Fruit fly (Drosophila melanogaster): Measurements from ENCODE around the gene CG5646.

The CG5646 gene

dm6 chr3R:27607218-27607929 is 46.3 kb upstream of the CG5646 start, which contains the start of the genes dsd and Tusp (continued):
- TF ChIP-seq sima (GFP tag; optimal IDR thresholded peaks at IDR 0.05) (no peak), slp2 (GFP tag; optimal IDR thresholded peaks at IDR 0.05) (peak; percentile 35), CG12942 (GFP tag; optimal IDR thresholded peaks at IDR 0.05) (peak; percentile 79), stc (GFP tag; IDR thresholded peaks at IDR 0.05) (peak; percentile 56; the same call in 1 of the 2 replicates), dpn (GFP tag; optimal IDR thresholded peaks at IDR 0.05) (peak; percentile 74 to 85), vvl (GFP tag; IDR thresholded peaks at IDR 0.05) (peak; percentile 82), Hr39 (optimal IDR thresholded peaks at IDR 0.05) (no peak), CHES-1-like (GFP tag; optimal IDR thresholded peaks at IDR 0.05) (peak; percentile 45), CG12236 (GFP tag; optimal IDR thresholded peaks at IDR 0.05) (peak; percentile 13), mld (GFP tag; IDR thresholded peaks at IDR 0.05; ENCODE audit: partially characterized antibody) (no peak), D19B (GFP tag; optimal IDR thresholded peaks at IDR 0.05) (peak; percentile 12), shn (GFP tag; optimal IDR thresholded peaks at IDR 0.05) (peak; percentile 75), Atf6 (GFP tag; IDR thresholded peaks at IDR 0.05) (peak; percentile 68), Atf-2 (GFP tag; optimal IDR thresholded peaks at IDR 0.05) (peak; percentile 59), CG15601 (tag; optimal IDR thresholded peaks at IDR 0.05) (peak; percentile 61), CG9817 (tag; optimal IDR thresholded peaks at IDR 0.05) (peak; percentile 77), CG8359 (GFP tag; optimal IDR thresholded peaks at IDR 0.05; ENCODE audit: borderline replicate concordance) (no peak), bab2 (GFP tag; optimal IDR thresholded peaks at IDR 0.05) (peak; percentile 69), ssp (GFP tag; IDR thresholded peaks at IDR 0.05) (peak; percentile 66), Ets97D (GFP tag; optimal IDR thresholded peaks at IDR 0.05) (peak; percentile 79), zen2 (GFP tag; IDR thresholded peaks at IDR 0.05; ENCODE audit: partially characterized antibody) (no peak), aop (GFP tag; IDR thresholded peaks at IDR 0.05) (no peak; the same call in 1 of the 2 replicates), abd-A (tag; optimal IDR thresholded peaks at IDR 0.05) (no peak), Neu2 (GFP tag; optimal IDR thresholded peaks at IDR 0.05; ENCODE audit: borderline replicate concordance) (no peak), Hr3 (GFP tag; optimal IDR thresholded peaks at IDR 0.05) (peak; percentile 87), Dll (GFP tag; IDR thresholded peaks at IDR 0.05; ENCODE audit: partially characterized antibody) (peak; percentile 67; the same call in 3 of the 4 replicates), CG8089 (GFP tag; optimal IDR thresholded peaks at IDR 0.05) (peak; percentile 54), CG32767 (GFP tag; IDR thresholded peaks at IDR 0.05) (peak; percentile 51; the same call in 1 of the 2 replicates), B-H2 (GFP tag; optimal IDR thresholded peaks at IDR 0.05) (peak; percentile 73), br (optimal IDR thresholded peaks at IDR 0.05) (no peak), NfI (GFP tag; optimal IDR thresholded peaks at IDR 0.05) (peak; percentile 81), maf-S (GFP tag; optimal IDR thresholded peaks at IDR 0.05) (peak; percentile 69), CG14965 (GFP tag; optimal IDR thresholded peaks at IDR 0.05; ENCODE audit: borderline replicate concordance) (no peak), ase (GFP tag; IDR thresholded peaks at IDR 0.05) (peak; percentile 61; the same call in 1 of the 3 replicates), BEAF-32 (GFP tag; optimal IDR thresholded peaks at IDR 0.05) (peak; percentile 75), sim (GFP tag; IDR thresholded peaks at IDR 0.05) (no peak), Usf (GFP tag; optimal IDR thresholded peaks at IDR 0.05) (peak; percentile 50), Dbx (GFP tag; IDR thresholded peaks at IDR 0.05) (peak; percentile 87), CG7987 (GFP tag; optimal IDR thresholded peaks at IDR 0.05) (peak; percentile 73), wdn (GFP tag; IDR thresholded peaks at IDR 0.05) (no peak), CG8388 (GFP tag; optimal IDR thresholded peaks at IDR 0.05) (peak; percentile 32), cad (GFP tag; optimal IDR thresholded peaks at IDR 0.05) (no peak), CG12104 (GFP tag; optimal IDR thresholded peaks at IDR 0.05) (peak; percentile 72), Fer3 (tag; optimal IDR thresholded peaks at IDR 0.05) (peak; percentile 56), CG13775 (GFP tag; optimal IDR thresholded peaks at IDR 0.05) (peak; percentile 74), CG7372 (GFP tag; IDR thresholded peaks at IDR 0.05) (peak; percentile 55; the same call in 1 of the 2 replicates), tap (tag; optimal IDR thresholded peaks at IDR 0.05) (no peak), H15 (GFP tag; IDR thresholded peaks at IDR 0.05) (peak; percentile 63), CG4404 (GFP tag; IDR thresholded peaks at IDR 0.05) (peak; percentile 46; the same call in 1 of the 2 replicates), CG15514 (GFP tag; optimal IDR thresholded peaks at IDR 0.05) (peak; percentile 70)

Data from whole organism, embryonic.